Worm (Caenorhabditis elegans) whole organism, late embryonic: ENCODE measurements around the gene F56A8.4.

Experiments
- C38D4.7 ChIP-seq: fragments of 200-800 bp; sonication (Bioruptor generic); optimal IDR thresholded peaks from 2 replicates; lab custom pipeline; 2018; ENCODE audit warnings: mild to moderate bottlenecking, missing genetic modification characterization, moderate library complexity, missing compliant biosample characterization
- K02D7.2 ChIP-seq: sonication (generic microtip); optimal IDR thresholded peaks from 2 replicates; lab custom pipeline; 2017; ENCODE audit warnings: mild to moderate bottlenecking, missing genetic modification characterization, missing compliant biosample characterization
- K09A11.1 ChIP-seq: sonication (generic microtip); optimal IDR thresholded peaks from 2 replicates; lab custom pipeline; 2017; ENCODE audit warnings: antibody characterized with exemption, mild to moderate bottlenecking, missing genetic modification characterization, missing compliant biosample characterization; ENCODE audit not compliant: insufficient read depth
- T23F11.4 ChIP-seq: fragments of 200-800 bp; sonication (Bioruptor generic); optimal IDR thresholded peaks from 2 replicates; lab custom pipeline; 2018; ENCODE audit warnings: mild to moderate bottlenecking, missing genetic modification characterization, missing compliant biosample characterization
- ama-1 ChIP-seq: fragments of 150-350 bp; optimal IDR thresholded peaks from 2 replicates; lab custom pipeline; 2014
- ceh-18 ChIP-seq: sonication (generic microtip); optimal IDR thresholded peaks from 2 replicates; lab custom pipeline; 2016; ENCODE audit warnings: missing genetic modification characterization, missing compliant biosample characterization
- ceh-19 ChIP-seq: fragments of 200-800 bp; sonication (Bioruptor generic); optimal IDR thresholded peaks from 2 replicates; lab custom pipeline; 2018; ENCODE audit warnings: mild to moderate bottlenecking, missing genetic modification characterization, missing compliant biosample characterization
- ceh-22 ChIP-seq: sonication (generic microtip); optimal IDR thresholded peaks from 2 replicates; lab custom pipeline; 2017; ENCODE audit warnings: missing biosample characterization, missing genetic modification characterization
- ceh-34 ChIP-seq: sonication (generic microtip); optimal IDR thresholded peaks from 2 replicates; lab custom pipeline; 2016; ENCODE audit warnings: mild to moderate bottlenecking, missing genetic modification characterization, missing compliant biosample characterization
- ceh-45 ChIP-seq: fragments of 200-800 bp; sonication (Bioruptor generic); IDR thresholded peaks from 2 replicates; pipeline ENCODE4 v1.3.6; 2022; ENCODE audit warnings: missing genetic modification reagents, missing genetic modification characterization, missing compliant biosample characterization
- ceh-48 ChIP-seq: sonication (generic microtip); optimal IDR thresholded peaks from 2 replicates; lab custom pipeline; 2016; ENCODE audit warnings: missing genetic modification characterization, inconsistent platforms, missing compliant biosample characterization
- ceh-6 ChIP-seq: fragments of 200-800 bp; sonication (Bioruptor generic); optimal IDR thresholded peaks from 2 replicates; lab custom pipeline; 2018; ENCODE audit warnings: mild to moderate bottlenecking, missing genetic modification characterization, missing compliant biosample characterization
- dmd-4 ChIP-seq: sonication (generic microtip); optimal IDR thresholded peaks from 2 replicates; lab custom pipeline; 2016; ENCODE audit warnings: borderline replicate concordance, missing genetic modification characterization, missing compliant biosample characterization
- dve-1 ChIP-seq: sonication (generic microtip); optimal IDR thresholded peaks from 2 replicates; lab custom pipeline; 2017; ENCODE audit warnings: antibody characterized with exemption, mild to moderate bottlenecking, missing genetic modification characterization, missing compliant biosample characterization
- elt-2 ChIP-seq: sonication (generic microtip); optimal IDR thresholded peaks from 2 replicates; lab custom pipeline; 2016; ENCODE audit warnings: missing genetic modification reagents, missing genetic modification characterization, missing compliant biosample characterization
- elt-4 ChIP-seq: sonication (generic microtip); optimal IDR thresholded peaks from 2 replicates; lab custom pipeline; 2016; ENCODE audit warnings: missing genetic modification characterization, missing compliant biosample characterization
- eyg-1 ChIP-seq: sonication (generic microtip); optimal IDR thresholded peaks from 2 replicates; lab custom pipeline; 2016; ENCODE audit warnings: missing genotype, missing genetic modification characterization, missing compliant biosample characterization
- fax-1 ChIP-seq: sonication (generic microtip); optimal IDR thresholded peaks from 2 replicates; lab custom pipeline; 2016; ENCODE audit warnings: missing genotype, missing genetic modification characterization, missing compliant biosample characterization
- fkh-10 ChIP-seq: fragments of 150-350 bp; optimal IDR thresholded peaks from 2 replicates; lab custom pipeline; 2014; ENCODE audit warnings: missing biosample characterization, missing genetic modification reagents, missing genetic modification characterization
- fkh-6 ChIP-seq: sonication (generic microtip); optimal IDR thresholded peaks from 2 replicates; lab custom pipeline; 2016; ENCODE audit warnings: missing genetic modification characterization, missing compliant biosample characterization
- gmeb-2 ChIP-seq: sonication (generic microtip); optimal IDR thresholded peaks from 2 replicates; lab custom pipeline; 2016; ENCODE audit warnings: missing genetic modification characterization, inconsistent platforms, missing compliant biosample characterization
- hlh-13 ChIP-seq: fragments of 200-800 bp; sonication (Bioruptor generic); optimal IDR thresholded peaks from 2 replicates; lab custom pipeline; 2018; ENCODE audit warnings: mild to moderate bottlenecking, missing genetic modification characterization, missing compliant biosample characterization
- hlh-15 ChIP-seq: sonication (generic microtip); optimal IDR thresholded peaks from 2 replicates; lab custom pipeline; 2016; ENCODE audit warnings: missing genetic modification characterization, missing compliant biosample characterization
- hlh-8 ChIP-seq: sonication (generic microtip); optimal IDR thresholded peaks from 2 replicates; lab custom pipeline; 2016; ENCODE audit warnings: missing genotype, missing genetic modification characterization, missing compliant biosample characterization
- lim-6 ChIP-seq: sonication (generic microtip); optimal IDR thresholded peaks from 2 replicates; lab custom pipeline; 2016; ENCODE audit warnings: missing genetic modification characterization, missing compliant biosample characterization
- lin-11 ChIP-seq: fragments of 200-800 bp; sonication (Bioruptor generic); optimal IDR thresholded peaks from 2 replicates; lab custom pipeline; 2018; ENCODE audit warnings: mild to moderate bottlenecking, missing genetic modification characterization, missing compliant biosample characterization
- madf-2 ChIP-seq: sonication (generic microtip); optimal IDR thresholded peaks from 2 replicates; lab custom pipeline; 2017; ENCODE audit warnings: missing genetic modification characterization, missing compliant biosample characterization
- mec-3 ChIP-seq: sonication (generic microtip); optimal IDR thresholded peaks from 2 replicates; lab custom pipeline; 2016; ENCODE audit warnings: borderline replicate concordance, missing genetic modification characterization, missing compliant biosample characterization
- nfya-1 ChIP-seq: sonication (generic microtip); optimal IDR thresholded peaks from 2 replicates; lab custom pipeline; 2017; ENCODE audit warnings: missing genetic modification characterization, mild to moderate bottlenecking, missing compliant biosample characterization, antibody characterized with exemption, moderate library complexity
- nhr-232 ChIP-seq: sonication (generic microtip); optimal IDR thresholded peaks from 2 replicates; lab custom pipeline; 2016; ENCODE audit warnings: missing genetic modification characterization, missing compliant biosample characterization
- npax-4 ChIP-seq: sonication (generic microtip); optimal IDR thresholded peaks from 2 replicates; lab custom pipeline; 2016; ENCODE audit warnings: missing genetic modification characterization, missing compliant biosample characterization
- odd-2 ChIP-seq: sonication (generic microtip); optimal IDR thresholded peaks from 2 replicates; lab custom pipeline; 2017; ENCODE audit warnings: antibody characterized with exemption, mild to moderate bottlenecking, missing genetic modification characterization, missing compliant biosample characterization
- pag-3 ChIP-seq: sonication (generic microtip); optimal IDR thresholded peaks from 2 replicates; lab custom pipeline; 2016; ENCODE audit warnings: missing compliant biosample characterization, missing genetic modification characterization, borderline replicate concordance
- pat-9 ChIP-seq: fragments of 200-800 bp; sonication (Bioruptor generic); optimal IDR thresholded peaks from 2 replicates; lab custom pipeline; 2018; ENCODE audit warnings: mild to moderate bottlenecking, missing genetic modification characterization, moderate library complexity, missing compliant biosample characterization
- pax-1 ChIP-seq: fragments of 150-350 bp; optimal IDR thresholded peaks from 2 replicates; lab custom pipeline; 2014; ENCODE audit warnings: missing biosample characterization, missing genetic modification characterization
- pha-2 ChIP-seq: sonication (generic microtip); optimal IDR thresholded peaks from 2 replicates; lab custom pipeline; 2017; ENCODE audit warnings: mild to moderate bottlenecking, missing genetic modification characterization, missing compliant biosample characterization
- pha-4 ChIP-seq: fragments of 150-350 bp; optimal IDR thresholded peaks from 2 replicates; lab custom pipeline; 2018; ENCODE audit warnings: missing biosample characterization, missing genetic modification reagents, missing genetic modification characterization
- ref-2 ChIP-seq: sonication (generic microtip); optimal IDR thresholded peaks from 2 replicates; lab custom pipeline; 2016; ENCODE audit warnings: missing genetic modification characterization, missing compliant biosample characterization
- rnt-1 ChIP-seq: sonication (generic microtip); optimal IDR thresholded peaks from 2 replicates; lab custom pipeline; 2016; ENCODE audit warnings: missing genetic modification characterization, missing compliant biosample characterization
- sdc-2 ChIP-seq: sonication (generic microtip); optimal IDR thresholded peaks from 2 replicates; lab custom pipeline; 2016; ENCODE audit warnings: missing genotype, missing genetic modification characterization, missing compliant biosample characterization
- sox-2 ChIP-seq: fragments of 200-800 bp; sonication (Bioruptor generic); IDR thresholded peaks from 2 replicates; pipeline ENCODE4 v1.3.6; 2022; ENCODE audit warnings: missing genetic modification reagents, missing genetic modification characterization, missing compliant biosample characterization
- sox-4 ChIP-seq: sonication (generic microtip); optimal IDR thresholded peaks from 2 replicates; lab custom pipeline; 2017; ENCODE audit warnings: mild to moderate bottlenecking, missing genetic modification characterization, inconsistent platforms, missing compliant biosample characterization
- syd-9 ChIP-seq: sonication (generic microtip); optimal IDR thresholded peaks from 2 replicates; lab custom pipeline; 2016; ENCODE audit warnings: mild to moderate bottlenecking, missing genetic modification characterization, moderate library complexity, missing compliant biosample characterization
- tbx-7 ChIP-seq: sonication (generic microtip); optimal IDR thresholded peaks from 2 replicates; lab custom pipeline; 2016; ENCODE audit warnings: missing genotype, missing genetic modification characterization, missing compliant biosample characterization
- ttx-3 ChIP-seq: sonication (generic microtip); optimal IDR thresholded peaks from 2 replicates; lab custom pipeline; 2016; ENCODE audit warnings: missing genetic modification reagents, missing genetic modification characterization, missing compliant biosample characterization
- unc-3 ChIP-seq, 2 experiments: fragments of 200-800 bp in 1 of 2; sonication (Bioruptor generic) in 1 of 2; sonication (generic microtip) in 1 of 2; conservative IDR thresholded peaks in 1 of 2; optimal IDR thresholded peaks in 1 of 2; 2 replicates each; pipeline versions ENCODE4 v1.3.6 to Lab custom; 2016 to 2022; ENCODE audit warnings: missing compliant biosample characterization in 2 of 2, missing genetic modification characterization in 2 of 2, missing genetic modification reagents in 1 of 2
- unc-42 ChIP-seq: sonication (generic microtip); optimal IDR thresholded peaks from 2 replicates; lab custom pipeline; 2016; ENCODE audit warnings: missing genotype, missing genetic modification characterization, missing compliant biosample characterization
- unc-55 ChIP-seq: sonication (generic microtip); optimal IDR thresholded peaks from 2 replicates; lab custom pipeline; 2017; ENCODE audit warnings: missing biosample characterization, missing genetic modification reagents, missing genetic modification characterization
- zip-5 ChIP-seq: sonication (generic microtip); optimal IDR thresholded peaks from 2 replicates; lab custom pipeline; 2016; ENCODE audit warnings: missing genetic modification characterization, missing compliant biosample characterization
- ztf-16 ChIP-seq: sonication (generic microtip); optimal IDR thresholded peaks from 2 replicates; lab custom pipeline; 2017; ENCODE audit warnings: missing genetic modification characterization, missing compliant biosample characterization

F56A8.4 gene

DNA sequence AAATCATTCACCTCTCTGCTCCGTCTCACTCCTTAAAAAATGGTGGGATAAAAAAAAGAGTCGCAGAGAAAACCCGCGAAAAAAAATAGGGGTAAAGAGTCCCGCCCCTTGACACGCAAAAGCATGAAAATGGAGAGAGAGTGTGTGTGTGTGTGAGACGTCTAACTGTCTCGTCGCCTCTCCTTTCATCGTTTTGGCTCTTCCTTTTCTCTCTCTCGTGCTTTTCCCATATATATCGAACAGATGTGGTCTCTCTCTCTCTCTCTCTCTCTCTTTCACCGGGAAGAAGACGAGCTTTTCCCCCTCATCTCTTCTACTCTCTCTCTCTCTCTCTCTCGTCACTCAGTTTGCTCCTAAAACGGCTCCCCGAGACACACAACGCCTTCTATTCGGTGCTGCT, 12.7 kb downstream of the F56A8.4 start (continued):
- TF ChIP-seq elt-4 (no peak), ztf-16 (tag; lab: Kevin White, UChicago) (no peak), unc-55 (GFP tag; lab: Kevin White, UChicago) (no peak), K02D7.2 (tag; lab: Kevin White, UChicago) (no peak), hlh-8 (tag; lab: Kevin White, UChicago) (no peak), T23F11.4 (GFP tag; lab: Kevin White, UChicago) (no peak), ref-2 (tag; lab: Kevin White, UChicago) (peak; percentile 16), sox-2 (GFP tag; lab: Robert Waterston, UW) (no peak), lin-11 (tag; lab: Kevin White, UChicago) (no peak), elt-2 (tag; lab: Kevin White, UChicago) (no peak), K09A11.1 (tag; lab: Kevin White, UChicago) (no peak), hlh-13 (GFP tag; lab: Kevin White, UChicago) (no peak), unc-3 (GFP tag; conservative IDR thresholded peaks at IDR 0.05; lab: Robert Waterston, UW) (no peak), unc-3 (tag; optimal IDR thresholded peaks at IDR 0.05; lab: Kevin White, UChicago) (no peak), madf-2 (tag; lab: Kevin White, UChicago) (no peak), ceh-22 (tag; lab: Kevin White, UChicago) (no peak), ceh-48 (tag; lab: Kevin White, UChicago) (peak; percentile 13), ceh-34 (no peak), ttx-3 (tag; lab: Kevin White, UChicago) (no peak), nfya-1 (tag; lab: Kevin White, UChicago) (peak; percentile 74), gmeb-2 (tag; lab: Kevin White, UChicago) (no peak), fkh-6 (peak; percentile 10), unc-42 (peak; percentile 78), lim-6 (no peak), tbx-7 (tag; lab: Kevin White, UChicago) (no peak), hlh-15 (no peak), ama-1 (no peak), eyg-1 (no peak), pat-9 (tag; lab: Kevin White, UChicago) (no peak), pax-1 (no peak), sdc-2 (tag; lab: Kevin White, UChicago) (peak; percentile 3), ceh-19 (GFP tag; lab: Kevin White, UChicago) (peak; percentile 47), ceh-45 (no peak), pha-4 (tag; lab: Kevin White, UChicago) (no peak), npax-4 (tag; lab: Kevin White, UChicago) (no peak), fkh-10 (GFP tag; lab: Kevin White, UChicago) (no peak), dmd-4 (tag; lab: Kevin White, UChicago) (no peak), ceh-18 (peak; percentile 59), C38D4.7 (GFP tag; lab: Kevin White, UChicago) (no peak), rnt-1 (tag; lab: Kevin White, UChicago) (no peak), zip-5 (tag; lab: Kevin White, UChicago) (no peak), nhr-232 (tag; lab: Kevin White, UChicago) (no peak), ceh-6 (GFP tag; lab: Kevin White, UChicago) (no peak), syd-9 (tag; lab: Kevin White, UChicago) (no peak), sox-4 (tag; lab: Kevin White, UChicago) (no peak), odd-2 (tag; lab: Kevin White, UChicago) (no peak), mec-3 (tag; lab: Kevin White, UChicago) (no peak), fax-1 (tag; lab: Kevin White, UChicago) (no peak), pag-3 (no peak), dve-1 (tag; lab: Kevin White, UChicago) (peak; percentile 39), pha-2 (tag; lab: Kevin White, UChicago) (no peak)
